Worm (Caenorhabditis elegans): ENCODE measurements around the gene twk-13.

- TF ChIP-seq F37B4.10 (GFP tag; IDR thresholded peaks at IDR 0.05) (no peak), unc-130 (GFP tag; optimal IDR thresholded peaks at IDR 0.05) (no peak), B0261.1 (tag; optimal IDR thresholded peaks at IDR 0.05) (no peak), ceh-27 (GFP tag; optimal IDR thresholded peaks at IDR 0.05) (peak; percentile 34), attf-3 (GFP tag; conservative IDR thresholded peaks at IDR 0.05) (no peak), B0336.3 (GFP tag; IDR thresholded peaks at IDR 0.05) (no peak), unc-62 (GFP tag; optimal IDR thresholded peaks at IDR 0.05) (peak; percentile 46)
Observed at ce11 chrV:12300166-12300565, 37.6 kb downstream of the twk-13 start.
